Worm (Caenorhabditis elegans) whole organism, midembryonic: Measurements from ENCODE around the gene C26B9.6.
A peak's percentile ranks its signal among the peaks of the same experiment; 100 is the strongest.

Experiments used
- T22C8.4 ChIP-seq: fragments of 200-800 bp; sonication (Bioruptor generic); IDR thresholded peaks from 2 replicates; pipeline ENCODE4 v1.3.6; 2022; ENCODE audit warnings: missing genetic modification characterization, missing compliant biosample characterization
- cog-1 ChIP-seq: sonication (generic microtip); optimal IDR thresholded peaks from 2 replicates; lab custom pipeline; 2016; ENCODE audit warnings: missing genetic modification characterization, missing compliant biosample characterization
- flt-1 ChIP-seq: fragments of 200-800 bp; sonication (Bioruptor generic); IDR thresholded peaks from 2 replicates; pipeline ENCODE4 v1.3.6; 2022; ENCODE audit warnings: missing genetic modification characterization, missing compliant biosample characterization
- klf-2 ChIP-seq: fragments of 200-800 bp; sonication (Bioruptor generic); conservative IDR thresholded peaks from 2 replicates; pipeline ENCODE4 v1.3.6; 2022; ENCODE audit warnings: missing genetic modification reagents, missing genetic modification characterization, missing compliant biosample characterization
- med-1 ChIP-seq: sonication (generic microtip); optimal IDR thresholded peaks from 2 replicates; lab custom pipeline; 2017; ENCODE audit warnings: missing genetic modification characterization, mild to moderate bottlenecking, missing compliant biosample characterization, antibody characterized with exemption, missing genetic modification reagents; ENCODE audit not compliant: insufficient read depth
- ref-1 ChIP-seq: fragments of 200-800 bp; sonication (Bioruptor generic); conservative IDR thresholded peaks from 2 replicates; pipeline ENCODE4 v1.3.6; 2022; ENCODE audit warnings: missing genetic modification reagents, missing genetic modification characterization, missing compliant biosample characterization
- tab-1 ChIP-seq: fragments of 200-800 bp; sonication (Bioruptor generic); IDR thresholded peaks from 2 replicates; pipeline ENCODE4 v1.3.6; 2022; ENCODE audit warnings: missing genetic modification characterization, missing compliant biosample characterization
- ztf-23 ChIP-seq: fragments of 200-800 bp; sonication (Bioruptor generic); IDR thresholded peaks from 2 replicates; pipeline ENCODE4 v1.3.6; 2022; ENCODE audit warnings: missing genetic modification reagents, missing genetic modification characterization, missing compliant biosample characterization
- ztf-29 ChIP-seq: fragments of 200-800 bp; sonication (Bioruptor generic); IDR thresholded peaks from 2 replicates; pipeline ENCODE4 v1.3.6; 2022; ENCODE audit warnings: missing genetic modification reagents, missing genetic modification characterization, missing compliant biosample characterization

C26B9.6 gene

DNA sequence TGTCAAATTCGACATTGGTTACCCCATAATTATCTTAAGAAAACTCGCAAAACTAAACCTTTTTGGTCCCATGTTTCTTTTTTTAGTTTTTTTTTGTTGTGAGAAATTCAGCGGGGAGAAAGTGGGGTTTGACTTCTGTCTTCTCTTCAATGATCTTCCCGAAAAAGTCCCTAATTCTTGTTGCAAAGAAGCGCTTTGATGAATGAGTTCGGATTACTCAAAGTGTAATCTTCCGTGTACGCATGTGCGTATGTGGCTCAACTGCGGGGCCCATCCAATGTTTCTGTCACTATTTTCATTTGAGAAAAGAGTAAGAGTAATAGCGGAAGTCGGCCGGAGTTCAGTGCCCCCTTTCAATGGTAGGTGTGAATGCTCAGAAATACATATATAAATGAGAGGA is 24.1 kb downstream of the C26B9.6 start:
- TF ChIP-seq med-1 (GFP tag; lab: Kevin White, UChicago): no peak
- TF ChIP-seq flt-1 (GFP tag; lab: Robert Waterston, UW): no peak
- no peak for TF ChIP-seq tab-1 (GFP tag; lab: Robert Waterston, UW)
- no peak for TF ChIP-seq ztf-23 (GFP tag; lab: Robert Waterston, UW)
- no peak for TF ChIP-seq klf-2 (GFP tag; lab: Robert Waterston, UW)

- TF ChIP-seq med-1 (GFP tag; lab: Kevin White, UChicago) (no peak), ztf-29 (GFP tag; lab: Robert Waterston, UW) (peak; percentile 40; the same call in 1 of the 2 replicates)
These were observed 25.6 kb downstream of the C26B9.6 start for ce11 chrX:5309622-5310021.

DNA sequence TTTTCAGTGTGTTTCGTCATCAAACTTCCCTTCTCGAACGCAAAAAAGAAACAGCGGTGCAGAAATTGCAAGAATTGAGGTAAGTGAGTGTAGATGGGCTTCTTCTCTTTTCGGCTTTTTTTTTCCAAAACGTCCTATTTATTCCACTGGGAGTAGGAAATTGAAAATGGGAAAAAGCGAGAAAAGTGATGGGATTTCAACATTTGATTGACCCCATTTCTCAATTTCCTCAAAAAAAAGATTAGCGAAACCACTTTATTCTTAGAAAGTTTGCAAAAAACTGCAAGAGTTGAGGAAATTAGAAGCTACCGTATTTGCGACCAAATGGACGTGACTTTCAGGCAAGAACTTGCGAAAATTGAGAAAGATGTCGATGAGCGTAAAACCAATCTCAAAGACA is 31.8 kb downstream of the C26B9.6 start, which contains the start of gene ags-3:
ags-3 (minus strand) TSS at position 101 of the 400 bp plus-strand sequence.
- TF ChIP-seq ref-1 (GFP tag; lab: Robert Waterston, UW) (no peak), tab-1 (GFP tag; lab: Robert Waterston, UW) (no peak), ztf-29 (GFP tag; lab: Robert Waterston, UW) (no peak), ztf-23 (GFP tag; lab: Robert Waterston, UW) (no peak), T22C8.4 (no peak), klf-2 (GFP tag; lab: Robert Waterston, UW) (no peak), flt-1 (GFP tag; lab: Robert Waterston, UW) (no peak), cog-1 (tag; lab: Kevin White, UChicago) (no peak), med-1 (GFP tag; lab: Kevin White, UChicago) (no peak)

ce11 chrX:5297942-5298611 is 37.2 kb downstream of the C26B9.6 start, which contains the start of gene ift-81:
Gene ift-81 (plus strand): TSS chrX:5298561.
- TF ChIP-seq ztf-29 (GFP tag; lab: Robert Waterston, UW) (no peak), cog-1 (tag; lab: Kevin White, UChicago) (no peak), T22C8.4 (no peak), flt-1 (GFP tag; lab: Robert Waterston, UW) (no peak), ref-1 (GFP tag; lab: Robert Waterston, UW) (no peak), tab-1 (GFP tag; lab: Robert Waterston, UW) (no peak), ztf-23 (GFP tag; lab: Robert Waterston, UW) (no peak), med-1 (GFP tag; lab: Kevin White, UChicago) (no peak), klf-2 (GFP tag; lab: Robert Waterston, UW) (no peak)

DNA sequence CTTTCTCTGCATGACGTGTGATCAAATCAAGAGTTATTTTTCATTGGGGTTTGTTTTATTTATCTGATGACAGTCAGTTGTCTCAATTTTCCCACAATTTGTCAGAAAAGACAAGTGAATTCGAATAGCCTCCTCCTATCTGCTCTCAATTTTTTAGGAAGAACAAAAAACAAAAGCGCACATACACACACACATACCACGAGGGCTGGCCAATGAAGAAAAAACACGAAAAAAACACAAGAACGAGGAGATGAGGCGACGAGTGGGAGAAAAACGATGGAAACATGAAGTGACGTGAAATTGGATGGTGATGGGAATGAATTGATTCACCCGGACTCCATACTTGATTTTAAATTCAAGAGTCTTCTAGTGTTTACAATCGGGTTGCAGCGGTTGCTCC is 41.4 kb downstream of the C26B9.6 start:
- no peak for TF ChIP-seq T22C8.4

- TF ChIP-seq T22C8.4 (no peak), flt-1 (GFP tag; lab: Robert Waterston, UW) (no peak), cog-1 (tag; lab: Kevin White, UChicago) (no peak), ztf-23 (GFP tag; lab: Robert Waterston, UW) (no peak), med-1 (GFP tag; lab: Kevin White, UChicago) (no peak), ztf-29 (GFP tag; lab: Robert Waterston, UW) (no peak), klf-2 (GFP tag; lab: Robert Waterston, UW) (no peak), ref-1 (GFP tag; lab: Robert Waterston, UW) (no peak), tab-1 (GFP tag; lab: Robert Waterston, UW) (no peak)
These were observed 46.2 kb downstream of the C26B9.6 start for ce11 chrX:5289106-5289505.

DNA sequence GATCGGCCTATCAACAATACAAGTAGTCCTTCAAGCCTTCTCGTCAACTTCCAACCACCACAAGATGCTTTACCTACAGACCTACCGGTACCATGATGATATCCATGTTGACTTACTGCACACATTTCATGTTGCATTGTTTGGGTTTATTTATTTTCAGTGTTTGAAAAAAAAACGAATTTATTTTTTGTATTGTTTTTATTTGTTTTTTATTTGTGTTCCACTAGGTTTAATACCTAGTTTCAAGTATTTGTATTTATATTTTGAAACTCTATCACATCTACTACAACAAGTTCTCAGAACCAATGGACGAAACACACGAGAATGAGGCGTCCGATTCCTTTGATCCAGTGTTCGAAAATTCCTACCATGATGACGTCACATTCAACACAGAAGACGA is 51.7 kb downstream of the C26B9.6 start, which contains the start of gene vps-41:
vps-41 (plus strand) TSS at position 301 of the 400 bp plus-strand sequence.
- TF ChIP-seq med-1 (GFP tag; lab: Kevin White, UChicago) (no peak), ztf-29 (GFP tag; lab: Robert Waterston, UW) (no peak), T22C8.4 (no peak), cog-1 (tag; lab: Kevin White, UChicago) (no peak), flt-1 (GFP tag; lab: Robert Waterston, UW) (no peak), klf-2 (GFP tag; lab: Robert Waterston, UW) (no peak), tab-1 (GFP tag; lab: Robert Waterston, UW) (no peak)
